Fruit fly (Drosophila melanogaster) whole organism, embryonic: ENCODE results near the gene Acn.

Experiments used
- BEAF-32 ChIP-seq: fragments of 200-800 bp; sonication (Bioruptor generic); optimal IDR thresholded peaks from 3 replicates; lab custom pipeline; 2017; ENCODE audit warnings: missing biosample characterization, missing genetic modification characterization, mild to moderate bottlenecking, moderate library complexity, missing genetic modification reagents
- CG11247 ChIP-seq: fragments of 200-800 bp; sonication (Bioruptor generic); IDR thresholded peaks from 2 replicates; pipeline ENCODE4 v1.3.6; 2022; ENCODE audit warnings: missing biosample characterization, missing genetic modification characterization
- CG11504 ChIP-seq: fragments of 200-800 bp; sonication (Bioruptor generic); optimal IDR thresholded peaks from 3 replicates; lab custom pipeline; 2019; ENCODE audit warnings: missing biosample characterization, mild to moderate bottlenecking, missing genetic modification characterization, moderate library complexity
- CG12155 ChIP-seq: fragments of 200-800 bp; sonication (Bioruptor generic); optimal IDR thresholded peaks from 3 replicates; lab custom pipeline; 2016; ENCODE audit warnings: missing biosample characterization, missing genetic modification characterization
- CG12236 ChIP-seq: fragments of 200-800 bp; sonication (Bioruptor generic); optimal IDR thresholded peaks from 2 replicates; lab custom pipeline; 2016; ENCODE audit warnings: missing biosample characterization, missing genetic modification characterization
- CG13287 ChIP-seq: fragments of 200-800 bp; sonication (Bioruptor generic); IDR thresholded peaks from 2 replicates; pipeline ENCODE4 v1.3.6; 2022; ENCODE audit warnings: missing biosample characterization, missing genetic modification characterization; ENCODE audit not compliant: partially characterized antibody
- CG13775 ChIP-seq: fragments of 200-800 bp; sonication (Bioruptor generic); optimal IDR thresholded peaks from 3 replicates; lab custom pipeline; 2017; ENCODE audit warnings: missing biosample characterization, mild to moderate bottlenecking, missing genetic modification characterization
- CG14860 ChIP-seq: fragments of 200-800 bp; sonication (Bioruptor generic); IDR thresholded peaks from 3 replicates; pipeline ENCODE4 v1.3.6; 2022; ENCODE audit warnings: missing biosample characterization, missing genetic modification characterization; ENCODE audit not compliant: partially characterized antibody
- CG15514 ChIP-seq: fragments of 200-800 bp; sonication (Bioruptor generic); optimal IDR thresholded peaks from 3 replicates; lab custom pipeline; 2017; ENCODE audit warnings: missing biosample characterization, missing genetic modification characterization, mild to moderate bottlenecking, moderate library complexity, missing genetic modification reagents
- CG17359 ChIP-seq: fragments of 200-800 bp; sonication (Bioruptor generic); optimal IDR thresholded peaks from 3 replicates; lab custom pipeline; 2018; ENCODE audit warnings: missing biosample characterization, mild to moderate bottlenecking, missing genetic modification characterization, moderate library complexity
- CG2712 ChIP-seq: fragments of 200-800 bp; optimal IDR thresholded peaks from 3 replicates; lab custom pipeline; 2019; ENCODE audit warnings: missing biosample characterization, mild to moderate bottlenecking, missing genetic modification characterization, moderate library complexity
- CG30020 ChIP-seq: fragments of 200-800 bp; optimal IDR thresholded peaks from 2 replicates; lab custom pipeline; 2019; ENCODE audit warnings: missing biosample characterization, mild to moderate bottlenecking, missing genetic modification characterization, moderate library complexity
- CG34224 ChIP-seq: fragments of 200-800 bp; sonication (Bioruptor generic); IDR thresholded peaks from 3 replicates; pipeline ENCODE4 v1.3.6; 2022; ENCODE audit warnings: missing biosample characterization, missing genetic modification characterization; ENCODE audit not compliant: partially characterized antibody
- CG42726 ChIP-seq: fragments of 200-800 bp; sonication (Bioruptor generic); IDR thresholded peaks from 2 replicates; pipeline ENCODE4 v1.3.6; 2022; ENCODE audit warnings: missing biosample characterization, missing genetic modification characterization; ENCODE audit not compliant: partially characterized antibody
- CG5180 ChIP-seq: fragments of 200-800 bp; sonication (Bioruptor generic); optimal IDR thresholded peaks from 3 replicates; lab custom pipeline; 2017; ENCODE audit warnings: missing biosample characterization, missing genetic modification characterization, mild to moderate bottlenecking, moderate library complexity, missing genetic modification reagents
- CG7357 ChIP-seq: fragments of 200-800 bp; sonication (Bioruptor generic); IDR thresholded peaks from 3 replicates; pipeline ENCODE4 v1.3.6; 2022; ENCODE audit warnings: missing biosample characterization, missing genetic modification characterization
- CG7372 ChIP-seq: fragments of 200-800 bp; sonication (Bioruptor generic); IDR thresholded peaks from 2 replicates; pipeline ENCODE4 v1.3.6; 2022; ENCODE audit warnings: missing biosample characterization, missing genetic modification characterization
- CG7963 ChIP-seq: fragments of 200-800 bp; sonication (Bioruptor generic); IDR thresholded peaks from 3 replicates; pipeline ENCODE4 v1.3.6; 2022; ENCODE audit warnings: missing biosample characterization, missing genetic modification characterization; ENCODE audit not compliant: partially characterized antibody
- CG9215 ChIP-seq: fragments of 200-800 bp; sonication (Bioruptor generic); IDR thresholded peaks from 2 replicates; pipeline ENCODE4 v1.3.6; 2022; ENCODE audit warnings: missing biosample characterization, missing genetic modification characterization
- CG9797 ChIP-seq: fragments of 200-800 bp; sonication (Bioruptor generic); optimal IDR thresholded peaks from 3 replicates; lab custom pipeline; 2018; ENCODE audit warnings: missing biosample characterization, mild to moderate bottlenecking, missing genetic modification characterization
- Doc3 ChIP-seq: fragments of 200-800 bp; sonication (Bioruptor generic); IDR thresholded peaks from 3 replicates; pipeline ENCODE4 v1.3.6; 2022; ENCODE audit warnings: missing biosample characterization, missing genetic modification characterization; ENCODE audit not compliant: partially characterized antibody
- E2f2 ChIP-seq: fragments of 200-800 bp; sonication (Bioruptor generic); IDR thresholded peaks from 2 replicates; pipeline ENCODE4 v1.3.6; 2022; ENCODE audit warnings: missing biosample characterization, missing genetic modification characterization
- Ets65A ChIP-seq: fragments of 200-800 bp; sonication (Bioruptor generic); peaks from one replicate; lab custom pipeline; 2016; ENCODE audit warnings: missing biosample characterization, missing genetic modification characterization
- Hey ChIP-seq: fragments of 200-800 bp; sonication (Bioruptor generic); optimal IDR thresholded peaks from 3 replicates; lab custom pipeline; 2018; ENCODE audit warnings: missing biosample characterization, mild to moderate bottlenecking, missing genetic modification characterization
- Hr3 ChIP-seq: fragments of 200-800 bp; sonication (Bioruptor generic); optimal IDR thresholded peaks from 3 replicates; lab custom pipeline; 2016; ENCODE audit warnings: missing biosample characterization, missing genetic modification characterization
- MESR4 ChIP-seq: fragments of 200-800 bp; sonication (Bioruptor generic); optimal IDR thresholded peaks from 2 replicates; lab custom pipeline; 2018; ENCODE audit warnings: missing biosample characterization, mild to moderate bottlenecking, missing genetic modification characterization, moderate library complexity
- Med ChIP-seq: fragments of 200-800 bp; sonication (Bioruptor generic); peaks from one replicate; lab custom pipeline; 2016; ENCODE audit warnings: missing biosample characterization, missing genetic modification characterization, mild to moderate bottlenecking, inconsistent platforms, moderate library complexity
- Myb ChIP-seq: fragments of 200-800 bp; sonication (Bioruptor generic); optimal IDR thresholded peaks from 2 replicates; lab custom pipeline; 2016; ENCODE audit warnings: missing biosample characterization, missing genetic modification characterization
- Optix ChIP-seq: fragments of 200-800 bp; sonication (Bioruptor generic); IDR thresholded peaks from 3 replicates; pipeline ENCODE4 v1.3.6; 2022; ENCODE audit warnings: missing biosample characterization, missing genetic modification characterization
- Sry-δ ChIP-seq: fragments of 200-800 bp; sonication (Bioruptor generic); optimal IDR thresholded peaks from 2 replicates; lab custom pipeline; 2016; ENCODE audit warnings: missing biosample characterization, missing genetic modification characterization
- bab2 ChIP-seq: fragments of 200-800 bp; sonication (Bioruptor generic); optimal IDR thresholded peaks from 2 replicates; lab custom pipeline; 2016; ENCODE audit warnings: missing biosample characterization, missing genetic modification characterization
- dm ChIP-seq: fragments of 200-800 bp; sonication (Bioruptor generic); optimal IDR thresholded peaks from 3 replicates; lab custom pipeline; 2016; ENCODE audit warnings: missing biosample characterization, missing genetic modification characterization
- dmrt99B ChIP-seq: fragments of 200-800 bp; sonication (Bioruptor generic); optimal IDR thresholded peaks from 2 replicates; lab custom pipeline; 2018; ENCODE audit warnings: missing biosample characterization, mild to moderate bottlenecking, missing genetic modification characterization, moderate library complexity
- gcm2 ChIP-seq: fragments of 200-800 bp; sonication (Bioruptor generic); optimal IDR thresholded peaks from 2 replicates; lab custom pipeline; 2016; ENCODE audit warnings: missing biosample characterization, missing genetic modification characterization
- gfzf ChIP-seq: fragments of 200-800 bp; sonication (Bioruptor generic); optimal IDR thresholded peaks from 2 replicates; lab custom pipeline; 2016; ENCODE audit warnings: missing biosample characterization, mild to moderate bottlenecking, missing genetic modification characterization, moderate library complexity
- hb ChIP-seq: fragments of 200-800 bp; sonication (Bioruptor generic); IDR thresholded peaks from 3 replicates; pipeline ENCODE4 v1.3.6; 2022; ENCODE audit warnings: missing biosample characterization, missing genetic modification characterization; ENCODE audit not compliant: partially characterized antibody
- kay ChIP-seq: fragments of 200-800 bp; sonication (Bioruptor generic); optimal IDR thresholded peaks from 2 replicates; lab custom pipeline; 2016; ENCODE audit warnings: missing biosample characterization, missing genetic modification characterization
- lov ChIP-seq, 2 experiments: fragments of 200-800 bp in 1 of 2; fragments of >200 bp in 1 of 2; sonication (Bioruptor generic) in 1 of 2; IDR thresholded peaks in 1 of 2; optimal IDR thresholded peaks in 1 of 2; 2 replicates in 1 of 2; 3 replicates in 1 of 2; pipeline versions ENCODE4 v1.3.6 to Lab custom; 2017 to 2022; ENCODE audit warnings: missing biosample characterization in 1 of 2, missing genetic modification characterization in 1 of 2
- p53 ChIP-seq: fragments of 200-800 bp; sonication (Bioruptor generic); optimal IDR thresholded peaks from 2 replicates; lab custom pipeline; 2016; ENCODE audit warnings: missing biosample characterization, missing genetic modification characterization
- pho ChIP-seq: fragments of 200-800 bp; sonication (Bioruptor generic); optimal IDR thresholded peaks from 2 replicates; lab custom pipeline; 2016; ENCODE audit warnings: missing biosample characterization, missing genetic modification characterization
- pzg ChIP-seq: fragments of 200-800 bp; sonication (Bioruptor generic); optimal IDR thresholded peaks from 3 replicates; lab custom pipeline; 2018; ENCODE audit warnings: missing biosample characterization, mild to moderate bottlenecking, missing genetic modification characterization, moderate library complexity
- sna ChIP-seq: fragments of 200-800 bp; sonication (Bioruptor generic); IDR thresholded peaks from 2 replicates; pipeline ENCODE4 v1.3.6; 2022; ENCODE audit warnings: missing biosample characterization, missing genetic modification characterization; ENCODE audit not compliant: partially characterized antibody
- tin ChIP-seq: fragments of 200-800 bp; sonication (Bioruptor generic); optimal IDR thresholded peaks from 3 replicates; lab custom pipeline; 2016; ENCODE audit warnings: missing biosample characterization, missing genetic modification characterization
- tna ChIP-seq: fragments of 200-800 bp; sonication (Bioruptor generic); IDR thresholded peaks from 2 replicates; pipeline ENCODE4 v1.3.6; 2022; ENCODE audit warnings: missing biosample characterization, missing genetic modification characterization; ENCODE audit not compliant: partially characterized antibody
- toy ChIP-seq: fragments of 200-800 bp; sonication (Bioruptor generic); IDR thresholded peaks from 2 replicates; pipeline ENCODE4 v1.3.6; 2022; ENCODE audit warnings: missing biosample characterization, missing genetic modification characterization
- usp ChIP-seq: fragments of >200 bp; optimal IDR thresholded peaks from 2 replicates; lab custom pipeline; 2017; ENCODE audit warnings: missing biosample characterization, missing genetic modification characterization
- vnd ChIP-seq: fragments of 200-800 bp; sonication (Bioruptor generic); IDR thresholded peaks from 3 replicates; pipeline ENCODE4 v1.3.6; 2022; ENCODE audit warnings: missing biosample characterization, missing genetic modification characterization; ENCODE audit not compliant: partially characterized antibody
- yki ChIP-seq: fragments of >200 bp; optimal IDR thresholded peaks from 3 replicates; lab custom pipeline; 2018

Acn gene

dm6 chr2L:19063090-19063692 lies 18.0 kb downstream of the Acn start, which contains the start of gene Dus4 (continued):
- TF ChIP-seq CG12236 (GFP tag; lab: Kevin White, UChicago) (no peak), Ets65A (GFP tag; lab: Kevin White, UChicago) (no peak), yki (lab: Kevin White, UChicago) (no peak), gcm2 (GFP tag; lab: Kevin White, UChicago) (no peak), gfzf (GFP tag; lab: Kevin White, UChicago) (no peak), tin (GFP tag; lab: Kevin White, UChicago) (no peak), Hr3 (GFP tag; lab: Kevin White, UChicago) (no peak), lov (optimal IDR thresholded peaks at IDR 0.05; lab: Kevin White, UChicago) (no peak), lov (GFP tag; IDR thresholded peaks at IDR 0.05; lab: Robert Waterston, UW) (no peak), vnd (GFP tag; lab: Robert Waterston, UW) (peak; percentile 85), p53 (no peak), CG13775 (no peak), CG5180 (GFP tag; lab: Kevin White, UChicago) (no peak), CG7372 (GFP tag; lab: Robert Waterston, UW) (no peak), usp (GFP tag; lab: Kevin White, UChicago) (no peak), Hey (tag; lab: Kevin White, UChicago) (no peak), Optix (GFP tag; lab: Robert Waterston, UW) (no peak), CG9797 (GFP tag; lab: Kevin White, UChicago) (no peak), CG7357 (no peak), kay (no peak), BEAF-32 (GFP tag; lab: Kevin White, UChicago) (peak; percentile 64), CG34224 (GFP tag; lab: Robert Waterston, UW) (peak; percentile 95)

- TF ChIP-seq Myb (GFP tag; lab: Kevin White, UChicago) (peak; percentile 33), dm (GFP tag; lab: Kevin White, UChicago) (no peak), CG34224 (GFP tag; lab: Robert Waterston, UW) (peak; percentile 96), hb (GFP tag; lab: Robert Waterston, UW) (peak; percentile 98), CG11247 (no peak), Sry-δ (GFP tag; lab: Kevin White, UChicago) (peak; percentile 63), tna (GFP tag; lab: Robert Waterston, UW) (peak; percentile 98), bab2 (GFP tag; lab: Kevin White, UChicago) (no peak), CG15514 (GFP tag; lab: Kevin White, UChicago) (peak; percentile 13), Doc3 (GFP tag; lab: Robert Waterston, UW) (peak; percentile 77), MESR4 (peak; percentile 59), CG13287 (peak; percentile 87), toy (GFP tag; lab: Robert Waterston, UW) (no peak), CG7963 (GFP tag; lab: Robert Waterston, UW) (peak; percentile 99), CG30020 (tag; lab: Kevin White, UChicago) (peak; percentile 5), dmrt99B (tag; lab: Kevin White, UChicago) (no peak), pzg (GFP tag; lab: Kevin White, UChicago) (peak; percentile 44), Med (GFP tag; lab: Kevin White, UChicago) (peak; percentile 40), CG12155 (no peak), CG11504 (tag; lab: Kevin White, UChicago) (peak; percentile 67), CG17359 (tag; lab: Kevin White, UChicago) (no peak), CG14860 (peak; percentile 94), CG9215 (GFP tag; lab: Robert Waterston, UW) (no peak), sna (GFP tag; lab: Robert Waterston, UW) (peak; percentile 82), CG2712 (peak; percentile 18), E2f2 (peak; percentile 53), CG42726 (GFP tag; lab: Robert Waterston, UW) (peak; percentile 48; the same call in 1 of the 2 replicates), pho (GFP tag; lab: Kevin White, UChicago) (no peak)
Observed at dm6 chr2L:19064706-19065105, 19.6 kb downstream of the Acn start, which contains the start of gene CG17343. TSS of gene CG17343 (plus strand) at chr2L:19064929.
